Fruit fly (Drosophila melanogaster) whole organism, prepupa: Measurements from ENCODE around the gene Mcm2.

Experiments used
- Blimp-1 ChIP-seq: fragments of 200-800 bp; sonication (Bioruptor generic); optimal IDR thresholded peaks from 3 replicates; lab custom pipeline; 2017; ENCODE audit warnings: missing biosample characterization, missing genetic modification characterization, mild to moderate bottlenecking, moderate library complexity, missing genetic modification reagents
- CG10669 ChIP-seq: fragments of 200-800 bp; sonication (Bioruptor generic); optimal IDR thresholded peaks from 3 replicates; lab custom pipeline; 2018; ENCODE audit warnings: missing biosample characterization, mild to moderate bottlenecking, missing genetic modification characterization, moderate library complexity
- CG11294 ChIP-seq: fragments of 200-800 bp; sonication (Bioruptor generic); IDR thresholded peaks from 2 replicates; pipeline ENCODE4 v1.3.6; 2022; ENCODE audit warnings: missing biosample characterization, missing genetic modification characterization
- CG11762 ChIP-seq: fragments of 200-800 bp; sonication (Bioruptor generic); optimal IDR thresholded peaks from 3 replicates; lab custom pipeline; 2016; ENCODE audit warnings: missing biosample characterization, missing genetic modification characterization; ENCODE audit not compliant: insufficient read depth
- CG3032 ChIP-seq: fragments of 200-800 bp; optimal IDR thresholded peaks from 2 replicates; lab custom pipeline; 2019; ENCODE audit warnings: missing biosample characterization, mild to moderate bottlenecking, missing genetic modification characterization, moderate library complexity
- CG31627 ChIP-seq: fragments of 200-800 bp; sonication (Bioruptor generic); optimal IDR thresholded peaks from 3 replicates; lab custom pipeline; 2016; ENCODE audit warnings: missing biosample characterization, missing genetic modification characterization
- CG32006 ChIP-seq: fragments of 200-800 bp; sonication (Bioruptor generic); optimal IDR thresholded peaks from 3 replicates; lab custom pipeline; 2017; ENCODE audit warnings: missing biosample characterization, mild to moderate bottlenecking, missing genetic modification characterization
- CG34406 ChIP-seq: fragments of 200-800 bp; sonication (Bioruptor generic); optimal IDR thresholded peaks from 3 replicates; lab custom pipeline; 2016; ENCODE audit warnings: missing biosample characterization, missing genetic modification characterization
- CG3919 ChIP-seq: fragments of 200-800 bp; sonication (Bioruptor generic); optimal IDR thresholded peaks from 3 replicates; lab custom pipeline; 2016; ENCODE audit warnings: missing biosample characterization, missing genetic modification characterization
- CG6163 ChIP-seq: fragments of 200-800 bp; sonication (Bioruptor generic); IDR thresholded peaks from 3 replicates; pipeline ENCODE4 v1.3.6; 2022; ENCODE audit warnings: missing biosample characterization, missing genetic modification characterization
- CG6792 ChIP-seq: fragments of 200-800 bp; sonication (Bioruptor generic); optimal IDR thresholded peaks from 3 replicates; lab custom pipeline; 2016; ENCODE audit warnings: missing biosample characterization, missing genetic modification characterization
- CG6854 ChIP-seq: fragments of 200-800 bp; sonication (Bioruptor generic); optimal IDR thresholded peaks from 2 replicates; lab custom pipeline; 2017; ENCODE audit warnings: missing biosample characterization, mild to moderate bottlenecking, missing genetic modification characterization
- CG7368 ChIP-seq: fragments of 200-800 bp; sonication (Bioruptor generic); optimal IDR thresholded peaks from 3 replicates; lab custom pipeline; 2016; ENCODE audit warnings: missing biosample characterization, missing genetic modification characterization
- CG8319 ChIP-seq: fragments of 200-800 bp; sonication (Bioruptor generic); optimal IDR thresholded peaks from 3 replicates; lab custom pipeline; 2016; ENCODE audit warnings: missing biosample characterization, missing genetic modification characterization
- CG9139 ChIP-seq: fragments of 200-800 bp; sonication (Bioruptor generic); optimal IDR thresholded peaks from 3 replicates; lab custom pipeline; 2017; ENCODE audit warnings: missing biosample characterization, mild to moderate bottlenecking, missing genetic modification characterization
- Eip75B ChIP-seq: fragments of 200-800 bp; sonication (Bioruptor generic); optimal IDR thresholded peaks from 3 replicates; lab custom pipeline; 2016; ENCODE audit warnings: missing biosample characterization, missing genetic modification characterization
- Eip78C ChIP-seq: fragments of 200-800 bp; sonication (Bioruptor generic); peaks from one replicate; lab custom pipeline; 2016; ENCODE audit warnings: missing biosample characterization, missing genetic modification characterization
- Eip93F ChIP-seq: fragments of 200-800 bp; sonication (Bioruptor generic); optimal IDR thresholded peaks from 2 replicates; lab custom pipeline; 2016; ENCODE audit warnings: missing biosample characterization, mild to moderate bottlenecking, missing genetic modification characterization
- Ets21C ChIP-seq: fragments of 200-800 bp; sonication (Bioruptor generic); optimal IDR thresholded peaks from 3 replicates; lab custom pipeline; 2016; ENCODE audit warnings: missing biosample characterization, missing genetic modification characterization
- Hr39 ChIP-seq: fragments of 200-800 bp; sonication (Bioruptor generic); optimal IDR thresholded peaks from 2 replicates; lab custom pipeline; 2016; ENCODE audit warnings: missing biosample characterization, missing genetic modification characterization
- Lpt ChIP-seq: fragments of 200-800 bp; sonication (Bioruptor generic); optimal IDR thresholded peaks from 3 replicates; lab custom pipeline; 2016; ENCODE audit warnings: missing biosample characterization, missing genetic modification characterization
- Met ChIP-seq: fragments of 200-800 bp; sonication (Bioruptor generic); optimal IDR thresholded peaks from 3 replicates; lab custom pipeline; 2016; ENCODE audit warnings: missing biosample characterization, missing genetic modification characterization
- OdsH ChIP-seq: fragments of 200-800 bp; sonication (Bioruptor generic); optimal IDR thresholded peaks from 3 replicates; lab custom pipeline; 2016; ENCODE audit warnings: missing biosample characterization, missing genetic modification characterization
- Smox ChIP-seq: fragments of 200-800 bp; sonication (Bioruptor generic); optimal IDR thresholded peaks from 3 replicates; lab custom pipeline; 2016; ENCODE audit warnings: missing biosample characterization, missing genetic modification characterization
- Sox102F ChIP-seq: fragments of 200-800 bp; sonication (Bioruptor generic); optimal IDR thresholded peaks from 2 replicates; lab custom pipeline; 2016; ENCODE audit warnings: missing biosample characterization, mild to moderate bottlenecking, missing genetic modification characterization
- Sox14 ChIP-seq: fragments of 200-800 bp; sonication (Bioruptor generic); optimal IDR thresholded peaks from 3 replicates; lab custom pipeline; 2016; ENCODE audit warnings: missing biosample characterization, missing genetic modification characterization
- Sox15 ChIP-seq: fragments of 200-800 bp; sonication (Bioruptor generic); optimal IDR thresholded peaks from 3 replicates; lab custom pipeline; 2016; ENCODE audit warnings: missing biosample characterization, missing genetic modification characterization
- cyc ChIP-seq: fragments of 200-800 bp; sonication (Bioruptor generic); optimal IDR thresholded peaks from 3 replicates; lab custom pipeline; 2016; ENCODE audit warnings: missing biosample characterization, missing genetic modification characterization
- dac ChIP-seq: fragments of 200-800 bp; sonication (Bioruptor generic); optimal IDR thresholded peaks from 2 replicates; lab custom pipeline; 2017; ENCODE audit warnings: missing biosample characterization, mild to moderate bottlenecking, missing genetic modification characterization
- dsx ChIP-seq: fragments of 200-800 bp; optimal IDR thresholded peaks from 3 replicates; lab custom pipeline; 2019; ENCODE audit warnings: missing biosample characterization, mild to moderate bottlenecking, missing genetic modification characterization, moderate library complexity; ENCODE audit not compliant: poor library complexity, severe bottlenecking
- eg ChIP-seq: fragments of 200-800 bp; sonication (Bioruptor generic); IDR thresholded peaks from 3 replicates; pipeline ENCODE4 v1.3.6; 2022; ENCODE audit warnings: missing biosample characterization, missing genetic modification characterization
- fkh ChIP-seq: fragments of 200-800 bp; sonication (Bioruptor generic); optimal IDR thresholded peaks from 3 replicates; lab custom pipeline; 2017; ENCODE audit warnings: missing biosample characterization, mild to moderate bottlenecking, missing genetic modification characterization, moderate library complexity
- net ChIP-seq: fragments of 200-800 bp; sonication (Bioruptor generic); optimal IDR thresholded peaks from 3 replicates; lab custom pipeline; 2016; ENCODE audit warnings: missing biosample characterization, missing genetic modification characterization
- pdm3 ChIP-seq: fragments of 200-800 bp; sonication (Bioruptor generic); optimal IDR thresholded peaks from 3 replicates; lab custom pipeline; 2016; ENCODE audit warnings: missing biosample characterization, missing genetic modification characterization
- salr ChIP-seq, 2 experiments: fragments of 200-800 bp; sonication (Bioruptor generic); optimal IDR thresholded peaks; 3 replicates each; lab custom pipeline; 2016 to 2018; ENCODE audit warnings: missing biosample characterization in 2 of 2, missing genetic modification characterization in 2 of 2, mild to moderate bottlenecking in 1 of 2
- spab ChIP-seq: fragments of 200-800 bp; sonication (Bioruptor generic); optimal IDR thresholded peaks from 2 replicates; lab custom pipeline; 2017; ENCODE audit warnings: missing biosample characterization, mild to moderate bottlenecking, missing genetic modification characterization, missing genetic modification reagents
- ss ChIP-seq, 2 experiments: fragments of 200-800 bp; sonication (Bioruptor generic); optimal IDR thresholded peaks; 2 replicates in 1 of 2; 3 replicates in 1 of 2; lab custom pipeline; 2017 to 2018; ENCODE audit warnings: mild to moderate bottlenecking in 2 of 2, missing biosample characterization in 2 of 2, missing genetic modification characterization in 2 of 2, moderate library complexity in 1 of 2
- svp ChIP-seq: fragments of 200-800 bp; sonication (Bioruptor generic); peaks from one replicate; lab custom pipeline; 2016; ENCODE audit warnings: missing biosample characterization, missing genetic modification characterization
- topi ChIP-seq: fragments of 200-800 bp; sonication (Bioruptor generic); optimal IDR thresholded peaks from 3 replicates; lab custom pipeline; 2016; ENCODE audit warnings: missing biosample characterization, missing genetic modification characterization
- vri ChIP-seq: fragments of 200-800 bp; sonication (Bioruptor generic); optimal IDR thresholded peaks from 3 replicates; lab custom pipeline; 2016; ENCODE audit warnings: missing biosample characterization, mild to moderate bottlenecking, missing genetic modification characterization

The Mcm2 gene

dm6 chr3R:8224726-8225460 is 39.9 kb upstream of the Mcm2 start:
- TF ChIP-seq CG6792 (GFP tag; lab: Kevin White, UChicago) (no peak), pdm3 (GFP tag; lab: Kevin White, UChicago) (no peak), salr (GFP tag; optimal IDR thresholded peaks at IDR 0.05; lab: Kevin White, UChicago) (no peak), CG9139 (GFP tag; lab: Kevin White, UChicago) (no peak), Sox14 (GFP tag; lab: Kevin White, UChicago) (no peak), net (GFP tag; lab: Kevin White, UChicago) (no peak)

dm6 chr3R:8225461-8225971 is 39.3 kb upstream of the Mcm2 start:
- TF ChIP-seq spab (GFP tag; lab: Kevin White, UChicago) (no peak), vri (GFP tag; lab: Kevin White, UChicago) (no peak), CG32006 (GFP tag; lab: Kevin White, UChicago) (no peak), CG34406 (no peak), Ets21C (GFP tag; lab: Kevin White, UChicago) (no peak), CG6854 (GFP tag; lab: Kevin White, UChicago) (no peak), CG10669 (GFP tag; lab: Kevin White, UChicago) (no peak), Sox15 (GFP tag; lab: Kevin White, UChicago) (no peak), net (GFP tag; lab: Kevin White, UChicago) (no peak)

dm6 chr3R:8227344-8227743 is 37.4 kb upstream of the Mcm2 start:
- TF ChIP-seq CG11762 (GFP tag; lab: Kevin White, UChicago): no peak
- peak; percentile 63 for TF ChIP-seq svp
- no peak for TF ChIP-seq dac (GFP tag; lab: Kevin White, UChicago)
- no peak for TF ChIP-seq CG8319
- TF ChIP-seq Sox102F (GFP tag; lab: Kevin White, UChicago): no peak
- no peak for TF ChIP-seq dsx (GFP tag; lab: Kevin White, UChicago)

dm6 chr3R:8233370-8233773 is 31.4 kb upstream of the Mcm2 start, which contains the start of gene PolI:
Gene PolI, plus strand, starts transcription at chr3R:8233507.
- TF ChIP-seq OdsH (GFP tag; lab: Kevin White, UChicago): no peak
- no peak for TF ChIP-seq spab (GFP tag; lab: Kevin White, UChicago)
- TF ChIP-seq cyc: peak; percentile 10
- peak; percentile 2 for TF ChIP-seq Eip93F (GFP tag; lab: Kevin White, UChicago)
- TF ChIP-seq Smox (GFP tag; lab: Kevin White, UChicago): peak; percentile 16
- TF ChIP-seq CG3919: no peak
- no peak for TF ChIP-seq dac (GFP tag; lab: Kevin White, UChicago)
- peak; percentile 2 for TF ChIP-seq CG3032 (tag; lab: Kevin White, UChicago)
- TF ChIP-seq Eip78C (GFP tag; lab: Kevin White, UChicago): peak; percentile 51
- peak; percentile 75 for TF ChIP-seq fkh (GFP tag; lab: Kevin White, UChicago)
- TF ChIP-seq Sox14 (GFP tag; lab: Kevin White, UChicago): peak; percentile 36

dm6 chr3R:8233864-8234263 is 30.9 kb upstream of the Mcm2 start:
- TF ChIP-seq topi (GFP tag; lab: Kevin White, UChicago) (peak; percentile 32), CG11762 (GFP tag; lab: Kevin White, UChicago) (no peak), CG34406 (peak; percentile 53), CG7368 (GFP tag; lab: Kevin White, UChicago) (peak; percentile 19), fkh (GFP tag; lab: Kevin White, UChicago) (no peak), Blimp-1 (GFP tag; lab: Kevin White, UChicago) (no peak), CG11294 (GFP tag; lab: Robert Waterston, UW) (0 out of 2 replicates have a peak, but pooled peaks have one; percentile 43), CG9139 (GFP tag; lab: Kevin White, UChicago) (no peak), Eip75B (GFP tag; lab: Kevin White, UChicago) (peak; percentile 38), Smox (GFP tag; lab: Kevin White, UChicago) (peak; percentile 27), CG31627 (GFP tag; lab: Kevin White, UChicago) (peak; percentile 43), CG3919 (no peak), ss (GFP tag; optimal IDR thresholded peaks at IDR 0.05; lab: Kevin White, UChicago) (no peak), Hr39 (GFP tag; lab: Kevin White, UChicago) (peak; percentile 41), net (GFP tag; lab: Kevin White, UChicago) (peak; percentile 79), CG6163 (GFP tag; lab: Robert Waterston, UW) (peak; percentile 60; the same call in 2 of the 3 replicates), CG3032 (tag; lab: Kevin White, UChicago) (no peak), eg (GFP tag; lab: Robert Waterston, UW) (peak; percentile 88), CG6854 (GFP tag; lab: Kevin White, UChicago) (no peak), svp (no peak), Met (peak; percentile 44), Lpt (GFP tag; lab: Kevin White, UChicago) (peak; percentile 74), salr (GFP tag; optimal IDR thresholded peaks at IDR 0.05; lab: Kevin White, UChicago) (peak in 1 of 2 experiments; percentile 48)
